Worm (Caenorhabditis elegans): ENCODE measurements around the gene irk-1.

ce11 chrX:6749124-6749822, 28.6 kb downstream of the irk-1 start:
- TF ChIP-seq flt-1 (GFP tag; IDR thresholded peaks at IDR 0.05) (no peak), klf-2 (GFP tag; conservative IDR thresholded peaks at IDR 0.05) (no peak), med-1 (GFP tag; optimal IDR thresholded peaks at IDR 0.05; ENCODE audit: insufficient read depth) (no peak), ref-1 (GFP tag; conservative IDR thresholded peaks at IDR 0.05) (no peak), cog-1 (tag; optimal IDR thresholded peaks at IDR 0.05) (no peak), ztf-29 (GFP tag; IDR thresholded peaks at IDR 0.05) (no peak), tab-1 (GFP tag; IDR thresholded peaks at IDR 0.05) (no peak), ztf-23 (GFP tag; IDR thresholded peaks at IDR 0.05) (no peak), T22C8.4 (GFP tag; IDR thresholded peaks at IDR 0.05) (no peak)

All from whole organism, midembryonic.